Worm (Caenorhabditis elegans): ENCODE results near the gene C55B6.7.

DNA sequence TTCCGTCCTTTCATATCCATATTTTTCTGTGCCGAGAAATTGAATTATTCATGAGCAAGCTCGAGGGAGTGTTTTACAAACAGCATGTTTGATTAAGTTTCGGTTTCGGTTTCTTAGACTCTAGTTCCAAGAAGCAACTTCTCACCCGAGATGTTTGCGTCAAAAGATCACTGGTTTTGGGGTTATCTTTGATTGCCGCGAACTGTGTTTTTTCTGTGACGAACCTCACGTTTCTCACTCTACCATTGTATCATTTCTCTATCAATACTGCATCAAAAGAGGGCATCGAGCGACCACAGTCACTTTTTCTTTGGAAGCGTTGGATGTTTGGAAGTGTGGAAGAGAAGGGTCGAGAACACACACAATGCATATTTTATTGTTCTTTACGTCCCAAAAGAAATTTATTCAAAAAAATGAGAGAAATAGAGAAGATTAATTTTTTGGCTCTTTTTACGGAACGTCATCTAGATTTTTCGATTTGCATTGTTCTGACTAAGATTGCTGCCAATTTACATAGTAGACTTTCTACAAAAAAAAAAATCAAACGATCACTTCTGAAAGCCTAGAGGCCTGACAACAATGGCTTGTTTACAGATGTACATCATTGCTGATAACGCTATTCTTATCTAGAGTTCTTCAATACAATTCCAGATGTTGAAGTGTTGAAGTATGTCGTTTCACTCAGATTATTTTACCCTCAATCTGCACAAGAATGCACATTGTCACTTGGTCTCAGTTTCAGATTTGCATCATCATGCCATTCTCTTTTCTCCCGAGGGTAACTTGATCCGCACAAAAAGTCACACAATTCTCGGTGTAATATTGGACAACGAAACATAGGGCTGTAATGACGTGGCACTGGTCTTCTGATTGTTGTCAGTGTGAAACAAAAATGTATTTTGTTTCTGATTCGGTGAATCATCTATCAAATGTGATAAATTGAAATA is 41.6 kb upstream of the C55B6.7 start:
- TF ChIP-seq fkh-10 (GFP tag; optimal IDR thresholded peaks at IDR 0.05) (no peak), ceh-28 (tag; optimal IDR thresholded peaks at IDR 0.05) (no peak), ama-1 (optimal IDR thresholded peaks at IDR 0.05) (no peak), ztf-11 (tag; optimal IDR thresholded peaks at IDR 0.05) (no peak), lsy-12 (tag; optimal IDR thresholded peaks at IDR 0.05) (no peak), ZK546.5 (tag; optimal IDR thresholded peaks at IDR 0.05) (no peak), nhr-11 (tag; optimal IDR thresholded peaks at IDR 0.05) (no peak), egl-27 (tag; optimal IDR thresholded peaks at IDR 0.05) (no peak), nhr-12 (tag; optimal IDR thresholded peaks at IDR 0.05) (no peak), elt-1 (tag; optimal IDR thresholded peaks at IDR 0.05) (no peak), ztf-4 (tag; optimal IDR thresholded peaks at IDR 0.05) (no peak)
